Fruit fly (Drosophila melanogaster) whole organism, wandering third instar larva: ENCODE results near the gene CG5758.

Source experiments
- Abd-B ChIP-seq: fragments of >200 bp; optimal IDR thresholded peaks from 2 replicates; lab custom pipeline; 2017; ENCODE audit warnings: missing biosample characterization, missing genetic modification characterization
- CG9705 ChIP-seq: fragments of 200-800 bp; sonication (Bioruptor generic); optimal IDR thresholded peaks from 2 replicates; lab custom pipeline; 2018; ENCODE audit warnings: missing biosample characterization, mild to moderate bottlenecking, missing genetic modification characterization
- Dfd ChIP-seq: fragments of >200 bp; optimal IDR thresholded peaks from 2 replicates; lab custom pipeline; 2017; ENCODE audit warnings: missing biosample characterization, missing genetic modification characterization
- Dif ChIP-seq: fragments of 200-275, 200-300 bp; sonication (Bioruptor generic); optimal IDR thresholded peaks from 2 replicates; lab custom pipeline; 2018; ENCODE audit warnings: missing biosample characterization, missing genetic modification characterization; ENCODE audit not compliant: partially characterized antibody
- GATAd ChIP-seq: sonication (Bioruptor generic); optimal IDR thresholded peaks from 2 replicates; lab custom pipeline; 2016; ENCODE audit warnings: missing biosample characterization, missing genetic modification characterization
- HLH106 ChIP-seq: fragments of 200-800 bp; optimal IDR thresholded peaks from 3 replicates; lab custom pipeline; 2019; ENCODE audit warnings: missing biosample characterization, mild to moderate bottlenecking, missing genetic modification characterization, moderate library complexity
- Hnf4 ChIP-seq: fragments of 200-800 bp; sonication (Bioruptor generic); optimal IDR thresholded peaks from 2 replicates; lab custom pipeline; 2016; ENCODE audit warnings: missing biosample characterization, mild to moderate bottlenecking, missing genetic modification characterization
- Hr78 ChIP-seq: fragments of >200 bp; optimal IDR thresholded peaks from 2 replicates; lab custom pipeline; 2017; ENCODE audit warnings: missing biosample characterization, missing genetic modification characterization
- Hr83 ChIP-seq: fragments of 200-300 bp; sonication (Bioruptor generic); optimal IDR thresholded peaks from 2 replicates; lab custom pipeline; 2016; ENCODE audit warnings: missing biosample characterization, mild to moderate bottlenecking, missing genetic modification characterization, moderate library complexity; ENCODE audit not compliant: poor library complexity, severe bottlenecking
- Jra ChIP-seq: sonication (Bioruptor generic); optimal IDR thresholded peaks from 2 replicates; lab custom pipeline; 2016; ENCODE audit warnings: missing biosample characterization, missing genetic modification characterization
- Mio ChIP-seq: sonication (Bioruptor generic); optimal IDR thresholded peaks from 2 replicates; lab custom pipeline; 2016; ENCODE audit warnings: missing biosample characterization, missing genetic modification characterization
- Myc ChIP-seq: fragments of >200 bp; optimal IDR thresholded peaks from 2 replicates; lab custom pipeline; 2017
- N ChIP-seq: fragments of >200 bp; optimal IDR thresholded peaks from 2 replicates; lab custom pipeline; 2018; ENCODE audit warnings: missing biosample characterization, missing external identifiers, missing genetic modification characterization
- OdsH ChIP-seq: fragments of 200-800 bp; sonication (Bioruptor generic); optimal IDR thresholded peaks from 2 replicates; lab custom pipeline; 2016; ENCODE audit warnings: missing biosample characterization, mild to moderate bottlenecking, missing genetic modification characterization
- Sp1 ChIP-seq: fragments of 200-800 bp; sonication (Bioruptor generic); optimal IDR thresholded peaks from 3 replicates; lab custom pipeline; 2019; ENCODE audit warnings: missing biosample characterization, mild to moderate bottlenecking, missing genetic modification characterization, moderate library complexity
- Vsx2 ChIP-seq: fragments of 200-300, 225-300 bp; sonication (Bioruptor generic); optimal IDR thresholded peaks from 2 replicates; lab custom pipeline; 2018; ENCODE audit warnings: missing biosample characterization, missing genetic modification characterization; ENCODE audit not compliant: partially characterized antibody
- dl ChIP-seq, 2 experiments: fragments of 175-275, 200-275 bp in 1 of 2; fragments of 200-275 bp in 1 of 2; sonication (Bioruptor generic); optimal IDR thresholded peaks; lab custom pipeline; 2018; ENCODE audit warnings: mild to moderate bottlenecking in 2 of 2, missing biosample characterization in 2 of 2, missing genetic modification characterization in 2 of 2, moderate library complexity in 2 of 2; ENCODE audit not compliant: partially characterized antibody in 2 of 2, insufficient read depth in 1 of 2
- dmrt93B ChIP-seq: fragments of 200-800 bp; sonication (Bioruptor generic); optimal IDR thresholded peaks from 2 replicates; lab custom pipeline; 2018; ENCODE audit warnings: missing biosample characterization, mild to moderate bottlenecking, missing genetic modification characterization
- foxo ChIP-seq, 2 experiments: fragments of 200-800 bp; sonication (Bioruptor generic); optimal IDR thresholded peaks; 2 replicates in 1 of 2; 3 replicates in 1 of 2; lab custom pipeline; 2016 to 2017; ENCODE audit warnings: missing biosample characterization in 2 of 2, missing genetic modification characterization in 2 of 2
- fru ChIP-seq: fragments of 200-800 bp; sonication (Bioruptor generic); optimal IDR thresholded peaks from 3 replicates; lab custom pipeline; 2016; ENCODE audit warnings: missing biosample characterization, mild to moderate bottlenecking, missing genetic modification characterization
- h ChIP-seq: fragments of 200-800 bp; sonication (Bioruptor generic); optimal IDR thresholded peaks from 3 replicates; lab custom pipeline; 2016; ENCODE audit warnings: missing biosample characterization, mild to moderate bottlenecking, missing genetic modification characterization
- jim ChIP-seq: fragments of 175-275, 200-325 bp; sonication (Bioruptor generic); optimal IDR thresholded peaks from 2 replicates; lab custom pipeline; 2016; ENCODE audit warnings: missing biosample characterization, mild to moderate bottlenecking, missing genetic modification characterization
- lola ChIP-seq: fragments of >200 bp; optimal IDR thresholded peaks from 2 replicates; lab custom pipeline; 2017; ENCODE audit warnings: missing biosample characterization, missing genetic modification characterization
- pan ChIP-seq: fragments of >200 bp; optimal IDR thresholded peaks from 2 replicates; lab custom pipeline; 2017
- psq ChIP-seq: fragments of 200-800 bp; sonication (Bioruptor generic); optimal IDR thresholded peaks from 3 replicates; lab custom pipeline; 2017; ENCODE audit warnings: missing biosample characterization, mild to moderate bottlenecking, missing genetic modification characterization, moderate library complexity
- rgr ChIP-seq: fragments of 200-800 bp; sonication (Bioruptor generic); optimal IDR thresholded peaks from 3 replicates; lab custom pipeline; 2016; ENCODE audit warnings: missing biosample characterization, mild to moderate bottlenecking, missing genetic modification characterization
- sage ChIP-seq: fragments of 200-800 bp; sonication (Bioruptor generic); optimal IDR thresholded peaks from 2 replicates; lab custom pipeline; 2016; ENCODE audit warnings: missing biosample characterization, mild to moderate bottlenecking, missing genetic modification characterization
- sv ChIP-seq: fragments of 200-800 bp; sonication (Bioruptor generic); optimal IDR thresholded peaks from 3 replicates; lab custom pipeline; 2016; ENCODE audit warnings: missing biosample characterization, missing genetic modification characterization
- tai ChIP-seq: sonication (Bioruptor generic); optimal IDR thresholded peaks from 2 replicates; lab custom pipeline; 2016; ENCODE audit warnings: missing biosample characterization, missing genetic modification characterization
- usp ChIP-seq: fragments of >200 bp; optimal IDR thresholded peaks from 2 replicates; lab custom pipeline; 2017; ENCODE audit warnings: missing biosample characterization, missing genetic modification characterization
- woc ChIP-seq: sonication (Bioruptor generic); optimal IDR thresholded peaks from 2 replicates; lab custom pipeline; 2016; ENCODE audit warnings: missing biosample characterization, mild to moderate bottlenecking, missing genetic modification characterization

The CG5758 gene

DNA sequence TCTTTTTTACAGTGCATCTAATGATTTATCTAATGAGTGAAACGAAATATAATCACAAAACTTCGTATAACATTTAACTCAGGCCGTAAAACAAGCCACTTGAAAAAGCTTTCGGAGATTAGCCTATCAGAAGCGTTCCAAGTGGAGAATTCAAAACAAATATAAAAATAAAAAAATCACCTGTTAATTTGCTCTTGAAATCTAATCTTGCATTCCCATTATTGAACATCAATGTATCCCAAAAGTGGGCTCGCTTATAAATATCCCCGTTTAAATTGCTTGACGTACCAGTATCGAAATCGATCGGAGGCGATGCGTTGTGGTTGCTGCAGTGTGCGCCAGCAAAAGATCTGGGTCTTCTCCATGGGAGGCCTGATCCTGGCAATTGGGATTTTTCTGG, 35.8 kb upstream of the CG5758 start, which contains the start of gene CG31741:
TSS of gene CG31741 (plus strand) at position 301 of the 400 bp plus-strand sequence.
- no peak for TF ChIP-seq N (GFP tag; lab: Kevin White, UChicago)
- no peak for TF ChIP-seq Dif (GFP tag; lab: Kevin White, UChicago)
- TF ChIP-seq dmrt93B (GFP tag; lab: Kevin White, UChicago): no peak
- TF ChIP-seq sv (GFP tag; lab: Kevin White, UChicago): no peak

DNA sequence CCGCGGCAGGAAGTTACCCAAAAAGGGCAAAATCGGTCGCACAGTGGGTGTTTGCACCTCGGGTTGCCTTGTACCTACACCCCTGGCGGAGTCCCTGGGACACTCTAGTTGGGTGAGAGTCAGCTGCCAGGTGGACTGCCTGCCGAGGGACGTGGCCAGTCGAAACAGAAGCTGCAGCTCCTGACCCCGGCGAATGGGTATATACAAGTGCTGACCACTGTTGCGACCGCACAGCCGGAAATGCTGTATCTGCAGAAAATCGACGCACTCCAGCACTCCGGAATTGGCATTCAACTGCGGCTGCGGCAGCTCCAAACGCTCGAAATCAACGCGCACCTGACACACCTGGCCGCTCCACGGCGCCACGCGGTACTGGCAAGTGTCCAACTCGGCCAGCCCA, 28.1 kb upstream of the CG5758 start:
- no peak for TF ChIP-seq tai
- TF ChIP-seq rgr (GFP tag; lab: Kevin White, UChicago): no peak
- no peak for TF ChIP-seq Jra (GFP tag; lab: Kevin White, UChicago)
- TF ChIP-seq GATAd (GFP tag; lab: Kevin White, UChicago): no peak
- no peak for TF ChIP-seq Sp1 (GFP tag; lab: Kevin White, UChicago)
- no peak for TF ChIP-seq woc (GFP tag; lab: Kevin White, UChicago)
- no peak for TF ChIP-seq HLH106 (tag; lab: Kevin White, UChicago)
- no peak for TF ChIP-seq Hnf4
- TF ChIP-seq h: no peak
- TF ChIP-seq pan (lab: Kevin White, UChicago): no peak
- TF ChIP-seq Mio (GFP tag; lab: Kevin White, UChicago): no peak
- no peak for TF ChIP-seq jim (GFP tag; lab: Kevin White, UChicago)
- TF ChIP-seq psq (GFP tag; lab: Kevin White, UChicago): no peak
- TF ChIP-seq Hr78: no peak
- no peak for TF ChIP-seq CG9705
- TF ChIP-seq Dfd (GFP tag; lab: Kevin White, UChicago): no peak
- TF ChIP-seq sage (GFP tag; lab: Kevin White, UChicago): no peak

- TF ChIP-seq jim (GFP tag; lab: Kevin White, UChicago): no peak
- no peak for TF ChIP-seq OdsH (GFP tag; lab: Kevin White, UChicago)
- no peak for TF ChIP-seq HLH106 (tag; lab: Kevin White, UChicago)
- no peak for TF ChIP-seq dmrt93B (GFP tag; lab: Kevin White, UChicago)
- TF ChIP-seq woc (GFP tag; lab: Kevin White, UChicago): no peak
- no peak for TF ChIP-seq Hr78
Measured at dm6 chr2L:18092156-18092555, 27.6 kb upstream of the CG5758 start, which contains the start of gene CG15153. Gene CG15153, minus strand, starts transcription at chr2L:18092256.

DNA sequence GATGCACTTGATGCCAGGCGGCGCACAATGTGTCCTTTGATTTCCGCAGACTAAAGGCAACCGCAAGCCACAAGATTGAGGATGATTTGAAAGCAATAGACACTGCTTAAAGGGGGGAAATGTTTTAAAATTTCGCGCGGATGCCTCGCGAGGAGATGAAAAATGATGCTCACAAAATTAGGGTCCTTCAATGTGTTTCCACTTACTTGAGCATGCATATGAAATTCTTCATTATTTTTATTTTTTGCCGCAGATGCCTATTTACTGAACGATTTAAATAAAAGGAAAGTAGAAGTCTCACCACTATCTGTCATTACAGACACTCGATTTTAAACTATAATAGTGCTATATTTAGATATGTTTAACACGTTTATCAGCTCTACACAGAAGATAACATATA, 23.5 kb upstream of the CG5758 start, which contains the start of gene Slc25A46b:
TSS of gene Slc25A46b (plus strand) at position 301 of the 400 bp plus-strand sequence.
- TF ChIP-seq dl (GFP tag; optimal IDR thresholded peaks at IDR 0.05; lab: Kevin White, UChicago; ENCODE audit: insufficient read depth in 1 of 2, partially characterized antibody in 2 of 2): no peak
- TF ChIP-seq jim (GFP tag; lab: Kevin White, UChicago): no peak
- no peak for TF ChIP-seq fru
- no peak for TF ChIP-seq Hr83 (GFP tag; lab: Kevin White, UChicago)
- TF ChIP-seq woc (GFP tag; lab: Kevin White, UChicago): no peak
- no peak for TF ChIP-seq N (GFP tag; lab: Kevin White, UChicago)
- no peak for TF ChIP-seq psq (GFP tag; lab: Kevin White, UChicago)
- TF ChIP-seq, all 38 proteins: peak for 0

DNA sequence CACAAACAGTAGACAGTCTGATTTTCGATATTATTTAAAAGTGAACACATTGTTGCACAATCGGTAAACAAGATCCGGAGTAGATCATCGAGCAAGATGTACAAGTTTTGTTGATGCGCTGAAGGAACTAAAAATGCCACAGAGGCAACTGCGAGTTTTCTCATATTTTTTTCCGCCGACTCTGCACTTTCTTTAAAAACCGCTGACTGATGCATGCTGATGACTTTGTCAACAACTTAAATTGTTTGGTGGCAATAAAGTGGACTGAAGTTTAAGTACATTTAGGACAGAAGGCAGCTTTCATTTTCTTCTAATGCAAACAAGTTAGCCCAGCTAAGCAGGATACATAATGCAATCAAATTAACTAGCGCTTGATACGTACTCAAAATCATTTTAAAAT, 7.4 kb upstream of the CG5758 start:
- TF ChIP-seq Jra (GFP tag; lab: Kevin White, UChicago) (no peak), rgr (GFP tag; lab: Kevin White, UChicago) (no peak), Dif (GFP tag; lab: Kevin White, UChicago) (no peak), Myc (lab: Kevin White, UChicago) (no peak), HLH106 (tag; lab: Kevin White, UChicago) (no peak), GATAd (GFP tag; lab: Kevin White, UChicago) (no peak), Vsx2 (no peak), psq (GFP tag; lab: Kevin White, UChicago) (no peak), lola (GFP tag; lab: Kevin White, UChicago) (no peak), CG9705 (no peak), woc (GFP tag; lab: Kevin White, UChicago) (no peak), usp (GFP tag; lab: Kevin White, UChicago) (no peak), foxo (GFP tag; optimal IDR thresholded peaks at IDR 0.05; lab: Kevin White, UChicago) (no peak), Abd-B (GFP tag; lab: Kevin White, UChicago) (no peak)
